Fruit fly (Drosophila melanogaster): ENCODE results near the gene CG17778.
A peak's percentile ranks its signal among the peaks of the same experiment; 100 is the strongest.
"Not testable (repeated sequence)": the region's sequence is repeated elsewhere in the genome, so short reads cannot be mapped to it uniquely, and the experiment has no call there.

The CG17778 gene

DNA sequence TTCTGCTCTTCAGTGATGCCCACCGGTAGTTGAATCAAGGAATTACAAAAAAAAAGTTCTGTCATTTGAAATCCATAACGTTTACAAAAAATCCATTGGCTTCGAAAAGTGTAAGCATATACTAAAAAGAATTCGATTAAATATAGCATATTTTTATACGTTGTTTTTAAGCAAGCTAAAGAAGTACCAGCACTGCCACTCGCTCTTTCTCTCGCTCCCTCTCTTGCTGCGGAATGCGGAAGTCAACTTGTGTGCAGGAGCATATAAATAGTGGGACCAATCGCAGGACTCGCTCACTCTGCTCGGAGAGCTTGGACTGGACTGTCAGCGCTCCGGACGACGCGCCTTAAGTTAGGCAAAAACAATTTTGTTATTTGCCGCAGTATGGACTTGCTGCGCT is at the start of gene CG17778:
Gene CG17778, plus strand, starts transcription at position 8 of the 400 bp plus-strand sequence.
- TF ChIP-seq CG17801 (GFP tag; optimal IDR thresholded peaks at IDR 0.05; ENCODE audit: partially characterized antibody): no peak

DNA sequence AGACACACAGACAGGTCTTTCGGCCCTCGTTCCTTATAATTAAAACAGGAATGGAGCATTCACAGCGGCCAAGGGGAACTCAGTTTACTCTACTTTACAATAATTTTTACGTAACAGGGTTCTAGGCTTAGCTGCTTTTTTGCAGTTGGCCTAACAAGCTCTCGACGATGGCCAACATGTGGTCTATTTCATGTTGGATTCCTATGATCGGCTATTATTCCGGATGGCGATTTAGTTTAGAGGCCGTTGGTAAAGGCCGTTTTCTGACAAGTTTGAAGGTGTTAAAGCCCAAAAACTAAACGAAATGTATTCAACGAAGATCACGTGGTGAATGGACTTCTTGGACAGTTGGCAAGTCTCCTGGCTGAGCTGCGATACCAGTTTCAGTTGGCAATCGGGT is 48.4 kb upstream of the CG17778 start:
- TF ChIP-seq CG17801 (GFP tag; optimal IDR thresholded peaks at IDR 0.05; ENCODE audit: partially characterized antibody): no peak

DNA sequence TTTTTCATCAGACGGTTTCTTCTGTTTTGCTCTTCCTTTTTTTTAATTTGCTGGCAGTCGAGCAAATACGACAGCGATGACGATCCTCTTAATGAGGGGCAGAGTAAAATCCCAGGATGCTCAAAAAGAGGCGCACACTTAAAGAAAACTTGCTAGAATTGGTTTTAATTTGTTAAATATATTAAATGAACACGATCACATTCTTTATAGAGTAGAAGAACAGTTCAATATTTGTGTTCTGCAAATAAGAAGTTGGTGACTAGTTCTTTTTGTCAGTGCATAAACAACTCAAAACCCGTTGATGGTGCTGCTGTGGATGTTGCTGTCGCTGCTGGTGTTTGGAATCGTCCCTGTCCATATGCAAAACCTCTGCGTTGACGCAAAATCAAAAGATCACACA is 46.1 kb upstream of the CG17778 start:
- no peak for TF ChIP-seq CG17801 (GFP tag; optimal IDR thresholded peaks at IDR 0.05; ENCODE audit: partially characterized antibody)

DNA sequence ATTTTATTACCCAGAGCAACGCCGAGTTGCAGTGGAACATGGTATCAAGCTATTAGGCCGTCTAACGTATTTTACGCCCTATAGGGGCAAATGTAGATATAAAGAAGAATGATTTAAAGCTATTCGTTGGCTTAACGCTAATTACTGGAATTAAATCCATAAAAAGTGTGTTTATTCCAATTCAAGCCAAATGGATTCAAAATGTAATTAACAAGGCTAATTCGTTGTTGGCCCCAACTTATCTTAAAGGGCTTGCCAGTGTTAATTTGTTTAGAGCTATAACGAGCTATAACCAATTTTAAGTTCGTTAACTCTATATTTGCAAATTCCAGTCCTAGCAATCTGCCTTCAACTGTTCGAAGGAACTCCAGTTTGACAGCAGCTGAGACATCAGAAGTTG is 45.4 kb upstream of the CG17778 start:
- TF ChIP-seq CG17801 (GFP tag; optimal IDR thresholded peaks at IDR 0.05; ENCODE audit: partially characterized antibody): no peak

DNA sequence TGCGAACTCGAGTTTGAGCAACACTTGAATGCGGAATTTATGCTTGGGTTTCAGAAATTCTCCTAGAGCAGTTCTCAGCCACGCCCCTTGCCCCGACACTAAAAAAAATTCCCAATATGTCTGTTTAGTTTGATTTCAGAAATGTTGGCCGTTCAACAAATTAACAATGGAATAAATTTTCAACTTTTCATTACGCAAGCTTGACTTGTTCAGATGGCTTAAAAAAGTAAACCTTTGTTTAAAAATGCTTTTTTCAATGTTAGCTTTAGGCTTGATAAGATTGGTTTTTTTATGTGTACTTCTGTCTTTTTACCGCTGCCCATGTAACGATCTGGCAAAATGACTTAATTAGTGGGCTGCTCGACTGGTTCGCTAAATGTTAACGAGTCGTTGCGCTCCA is 41.7 kb upstream of the CG17778 start:
- TF ChIP-seq CG17801 (GFP tag; optimal IDR thresholded peaks at IDR 0.05; ENCODE audit: partially characterized antibody): no peak

- TF ChIP-seq CG17801 (GFP tag; optimal IDR thresholded peaks at IDR 0.05; ENCODE audit: partially characterized antibody): no peak
Observed at dm6 chrX:456959-457358, 37.5 kb upstream of the CG17778 start.

DNA sequence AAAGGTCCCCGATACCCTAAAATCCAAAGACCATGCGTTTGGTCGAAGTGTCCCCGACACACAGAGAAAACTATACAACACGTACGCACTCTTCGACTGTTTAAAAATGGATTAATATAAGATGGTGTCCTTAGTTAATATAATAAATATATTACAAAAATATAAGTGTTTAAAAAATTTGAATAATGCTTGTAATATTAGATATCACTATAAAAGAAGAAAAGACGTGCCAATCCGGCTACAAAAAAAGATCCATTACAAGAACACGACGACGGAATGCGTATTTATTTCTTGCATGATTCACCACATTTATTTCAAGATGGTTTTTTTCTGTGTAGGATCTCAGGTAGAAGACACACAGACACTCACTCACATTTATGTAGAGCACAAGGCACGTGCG is 36.6 kb upstream of the CG17778 start:
- no peak for TF ChIP-seq CG17801 (GFP tag; optimal IDR thresholded peaks at IDR 0.05; ENCODE audit: partially characterized antibody)

- no peak for TF ChIP-seq CG17801 (GFP tag; optimal IDR thresholded peaks at IDR 0.05; ENCODE audit: partially characterized antibody)
Observed at dm6 chrX:460447-460846, 34.0 kb upstream of the CG17778 start, which contains the start of gene ase. Gene ase (plus strand): TSS chrX:460747.

DNA sequence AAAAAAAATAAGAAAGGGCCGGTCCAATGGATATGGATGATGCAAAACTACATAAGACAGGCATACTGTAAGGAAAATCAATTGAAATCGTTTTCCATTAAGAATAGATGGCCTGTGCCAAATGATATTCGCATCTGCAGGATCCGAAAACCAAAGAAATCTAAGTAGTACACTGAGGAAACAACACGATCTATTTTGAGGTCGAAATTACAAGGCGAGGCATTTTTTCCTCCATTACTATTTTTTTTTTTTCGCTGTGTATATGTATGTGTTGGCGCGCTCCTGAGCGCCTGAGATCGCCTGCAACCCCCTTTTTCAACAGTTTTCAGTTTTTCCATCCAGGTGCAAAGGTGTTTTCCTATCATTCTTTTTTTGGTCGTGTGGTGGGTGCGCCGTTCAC is 30.5 kb upstream of the CG17778 start:
- no peak for TF ChIP-seq CG17801 (GFP tag; optimal IDR thresholded peaks at IDR 0.05; ENCODE audit: partially characterized antibody)

dm6 chrX:469235-469634 is 25.2 kb upstream of the CG17778 start, which contains the start of gene Cyp4g1:
Gene Cyp4g1 (minus strand): TSS chrX:469335.
- no peak for TF ChIP-seq CG17801 (GFP tag; optimal IDR thresholded peaks at IDR 0.05; ENCODE audit: partially characterized antibody)

DNA sequence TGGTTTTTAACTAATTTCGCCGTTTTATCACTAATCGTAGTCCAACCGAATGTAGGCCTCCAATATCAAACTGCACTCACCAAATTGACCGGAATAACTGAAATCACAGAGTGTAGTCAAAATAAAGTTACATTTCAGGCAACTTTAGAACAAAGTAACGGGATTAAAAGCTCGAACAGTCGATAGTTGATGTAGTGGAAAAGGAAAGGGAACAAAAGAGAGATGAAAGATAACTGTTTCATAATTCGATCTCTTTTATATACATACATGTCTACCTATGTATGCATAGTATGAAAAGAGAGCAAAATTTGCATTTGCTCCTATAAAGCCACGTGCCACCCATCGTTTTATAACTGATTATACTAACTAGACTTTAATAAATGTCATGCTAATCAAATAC is 23.8 kb upstream of the CG17778 start, which contains the start of gene CG32816:
Gene CG32816, minus strand, starts transcription at position 101 of the 400 bp plus-strand sequence.
- TF ChIP-seq CG17801 (GFP tag; optimal IDR thresholded peaks at IDR 0.05; ENCODE audit: partially characterized antibody): no peak

DNA sequence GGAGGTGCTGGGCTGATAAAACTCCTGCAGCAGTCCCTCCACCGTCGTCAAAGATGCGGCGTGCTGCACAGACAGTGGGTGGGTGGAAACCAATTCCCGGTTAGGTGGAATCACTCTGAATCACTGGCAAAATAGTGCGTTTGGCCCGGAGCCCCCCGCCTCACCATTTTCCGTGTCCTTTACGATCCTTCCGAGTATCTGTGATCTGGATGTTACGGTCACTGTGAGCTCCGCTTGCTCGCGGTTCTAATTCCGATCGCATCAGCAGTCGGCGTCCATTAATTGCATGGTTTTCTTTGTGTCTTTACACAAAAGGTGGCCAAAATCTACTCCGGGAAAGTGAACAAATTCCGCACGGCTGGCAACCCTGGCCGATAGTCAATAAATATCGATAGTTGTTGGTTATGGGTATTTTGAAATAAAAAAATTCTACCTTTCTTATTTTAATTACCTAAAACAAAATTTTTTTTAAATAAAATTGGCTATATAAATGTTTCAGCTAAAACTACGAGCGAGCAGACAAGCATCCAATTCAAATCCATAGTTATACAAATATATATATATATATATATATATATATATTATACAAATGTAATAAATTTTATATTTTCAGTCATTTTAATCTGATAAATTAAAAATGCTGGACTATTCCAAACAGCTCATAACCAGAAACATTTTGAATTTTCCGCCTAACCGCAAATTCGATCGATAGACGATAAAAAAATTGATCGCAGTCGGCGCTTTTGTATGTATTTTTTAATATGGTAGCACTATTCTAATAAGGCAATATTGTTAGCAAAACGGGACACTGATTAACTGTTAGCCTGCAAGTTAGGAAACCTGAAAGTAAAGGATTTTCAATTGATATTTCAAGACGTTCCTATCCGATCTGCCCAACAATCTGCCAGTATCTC is 17.9 kb upstream of the CG17778 start, which contains the start of the genes ebo and CG13373:
Gene ebo, minus strand, starts transcription at position 350 of the 914 bp plus-strand sequence.
Gene CG13373, plus strand, starts transcription at position 755 of the 914 bp plus-strand sequence.
- peak; percentile 69 for TF ChIP-seq CG17801 (GFP tag; optimal IDR thresholded peaks at IDR 0.05; ENCODE audit: partially characterized antibody)

- no peak for TF ChIP-seq CG17801 (GFP tag; optimal IDR thresholded peaks at IDR 0.05; ENCODE audit: partially characterized antibody)
Observed at dm6 chrX:478766-479165, 15.6 kb upstream of the CG17778 start, which contains the start of gene CG32817. Gene CG32817 (plus strand): TSS chrX:479066.

DNA sequence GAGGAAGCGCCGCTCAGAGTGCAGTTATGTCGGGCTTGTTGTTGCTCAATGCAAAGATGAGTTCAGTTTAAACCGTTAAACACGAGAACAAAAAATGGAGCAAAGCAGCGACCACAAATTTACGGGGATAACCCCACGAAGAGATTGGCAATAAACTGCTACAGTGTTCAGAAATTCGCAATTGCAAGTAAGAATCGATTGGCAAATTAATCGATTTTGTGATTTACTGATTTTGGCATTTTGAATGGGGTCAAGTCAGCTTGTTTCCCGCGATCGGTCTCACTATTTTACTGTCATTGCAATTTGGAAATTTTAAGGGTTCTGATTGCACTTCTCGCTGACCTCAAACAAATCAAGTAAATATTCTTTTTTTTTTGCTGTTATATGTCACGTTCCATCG is 12.8 kb upstream of the CG17778 start, which contains the start of gene CG3176:
Gene CG3176, plus strand, starts transcription at position 221 of the 400 bp plus-strand sequence.
- TF ChIP-seq CG17801 (GFP tag; optimal IDR thresholded peaks at IDR 0.05; ENCODE audit: partially characterized antibody): not testable (repeated sequence)

dm6 chrX:487517-487957 is 6.9 kb upstream of the CG17778 start, which contains the start of the genes CG18273 and CG3156:
Gene CG18273 (minus strand): TSS chrX:487581.
Gene CG3156 (plus strand): TSS chrX:487878.
- peak; percentile 41 for TF ChIP-seq CG17801 (GFP tag; optimal IDR thresholded peaks at IDR 0.05; ENCODE audit: partially characterized antibody)

Measured in ovary, adult (tissue).